Worm (Caenorhabditis elegans) whole organism, young adult: ENCODE data around the gene npr-34.

Source experiments
- D2030.7 ChIP-seq: fragments of 200-800 bp; sonication (Bioruptor generic); IDR thresholded peaks from 2 replicates; pipeline ENCODE4 v1.3.6; 2022; ENCODE audit warnings: missing genetic modification reagents, missing genetic modification characterization, missing compliant biosample characterization
- F10E7.11 ChIP-seq: sonication (generic microtip); optimal IDR thresholded peaks from 2 replicates; lab custom pipeline; 2017; ENCODE audit warnings: mild to moderate bottlenecking, missing genetic modification characterization, moderate library complexity, missing compliant biosample characterization
- F33H1.4 ChIP-seq: fragments of 200-800 bp; sonication (Bioruptor generic); IDR thresholded peaks from 2 replicates; pipeline ENCODE4 v1.3.6; 2022; ENCODE audit warnings: missing genetic modification reagents, missing genetic modification characterization, missing compliant biosample characterization
- F52B5.7 ChIP-seq: sonication (generic microtip); optimal IDR thresholded peaks from 2 replicates; lab custom pipeline; 2016; ENCODE audit warnings: mild to moderate bottlenecking, missing genetic modification characterization, missing compliant biosample characterization
- Y56A3A.18 ChIP-seq: fragments of 200-800 bp; sonication (Bioruptor generic); IDR thresholded peaks from 2 replicates; pipeline ENCODE4 v1.3.6; 2022; ENCODE audit warnings: missing genetic modification reagents, missing genetic modification characterization, missing compliant biosample characterization
- Y95B8A.8 ChIP-seq: fragments of 200-800 bp; sonication (Bioruptor generic); IDR thresholded peaks from 2 replicates; pipeline ENCODE4 v1.3.6; 2022; ENCODE audit warnings: missing genetic modification reagents, missing genetic modification characterization, missing compliant biosample characterization
- ZK185.1 ChIP-seq: sonication (generic microtip); optimal IDR thresholded peaks from 2 replicates; lab custom pipeline; 2016; ENCODE audit warnings: mild to moderate bottlenecking, missing genetic modification characterization, missing compliant biosample characterization; ENCODE audit not compliant: poor library complexity, severe bottlenecking
- aptf-2 ChIP-seq: fragments of 200-800 bp; sonication (Bioruptor generic); conservative IDR thresholded peaks from 2 replicates; pipeline ENCODE4 v1.3.6; 2022; ENCODE audit warnings: missing genetic modification reagents, missing genetic modification characterization, missing compliant biosample characterization
- cebp-1 ChIP-seq, 2 experiments: fragments of 200-800 bp in 1 of 2; sonication (Bioruptor generic) in 1 of 2; sonication (generic microtip) in 1 of 2; IDR thresholded peaks in 1 of 2; optimal IDR thresholded peaks in 1 of 2; 2 replicates each; pipeline versions ENCODE4 v1.3.6 to Lab custom; 2017 to 2022; ENCODE audit warnings: missing compliant biosample characterization in 2 of 2, missing genetic modification characterization in 2 of 2, mild to moderate bottlenecking in 1 of 2, missing genetic modification reagents in 1 of 2, moderate library complexity in 1 of 2
- ceh-91 ChIP-seq: fragments of 200-800 bp; sonication (Bioruptor generic); IDR thresholded peaks from 2 replicates; pipeline ENCODE4 v1.3.6; 2022; ENCODE audit warnings: missing genetic modification reagents, missing genetic modification characterization, missing compliant biosample characterization
- chd-7 ChIP-seq: sonication (generic microtip); optimal IDR thresholded peaks from 2 replicates; lab custom pipeline; 2016; ENCODE audit warnings: mild to moderate bottlenecking, missing genetic modification characterization, moderate library complexity, missing compliant biosample characterization
- die-1 ChIP-seq: sonication (generic microtip); optimal IDR thresholded peaks from 2 replicates; lab custom pipeline; 2016; ENCODE audit warnings: missing genotype, mild to moderate bottlenecking, missing genetic modification characterization, missing compliant biosample characterization
- dpl-1 ChIP-seq: fragments of 150-350 bp; optimal IDR thresholded peaks from 2 replicates; lab custom pipeline; 2014; ENCODE audit warnings: missing biosample characterization, missing genetic modification reagents, missing genetic modification characterization
- efl-1 ChIP-seq: fragments of 150-350 bp; optimal IDR thresholded peaks from 2 replicates; lab custom pipeline; 2014; ENCODE audit warnings: missing biosample characterization, missing genetic modification reagents, missing genetic modification characterization
- egrh-3 ChIP-seq: fragments of 200-800 bp; sonication (Bioruptor generic); IDR thresholded peaks from 2 replicates; pipeline ENCODE4 v1.3.6; 2022; ENCODE audit warnings: missing genetic modification reagents, missing genetic modification characterization, missing compliant biosample characterization
- hlh-26 ChIP-seq: fragments of 200-800 bp; sonication (Bioruptor generic); conservative IDR thresholded peaks from 2 replicates; pipeline ENCODE4 v1.3.6; 2022; ENCODE audit warnings: missing genetic modification reagents, missing genetic modification characterization, missing compliant biosample characterization
- hsf-1 ChIP-seq: fragments of 200-800 bp; sonication (Bioruptor generic); IDR thresholded peaks from 2 replicates; pipeline ENCODE4 v1.3.6; 2022; ENCODE audit warnings: missing genetic modification reagents, missing genetic modification characterization, missing compliant biosample characterization
- let-607 ChIP-seq, 2 experiments: fragments of 200-800 bp in 1 of 2; sonication (Bioruptor generic) in 1 of 2; sonication (generic microtip) in 1 of 2; optimal IDR thresholded peaks; 2 replicates each; lab custom pipeline; 2016 to 2018; ENCODE audit warnings: mild to moderate bottlenecking in 2 of 2, missing compliant biosample characterization in 2 of 2, missing genetic modification characterization in 2 of 2, moderate library complexity in 2 of 2, missing genotype in 1 of 2
- lin-54 ChIP-seq: fragments of 200-800 bp; sonication (Bioruptor generic); optimal IDR thresholded peaks from 2 replicates; lab custom pipeline; 2018; ENCODE audit warnings: mild to moderate bottlenecking, missing genetic modification characterization, missing compliant biosample characterization
- lsl-1 ChIP-seq: fragments of 200-800 bp; sonication (Bioruptor generic); optimal IDR thresholded peaks from 2 replicates; lab custom pipeline; 2018; ENCODE audit warnings: mild to moderate bottlenecking, missing genetic modification characterization, moderate library complexity, missing compliant biosample characterization
- madf-6 ChIP-seq: fragments of 200-800 bp; sonication (Bioruptor generic); IDR thresholded peaks from 2 replicates; pipeline ENCODE4 v1.3.6; 2022; ENCODE audit warnings: missing genetic modification reagents, missing genetic modification characterization, missing compliant biosample characterization
- madf-8 ChIP-seq: fragments of 200-800 bp; sonication (Bioruptor generic); conservative IDR thresholded peaks from 2 replicates; pipeline ENCODE4 v1.3.6; 2022; ENCODE audit warnings: missing genetic modification reagents, missing genetic modification characterization, missing compliant biosample characterization
- mcd-1 ChIP-seq: fragments of 200-800 bp; sonication (Bioruptor generic); IDR thresholded peaks from 2 replicates; pipeline ENCODE4 v1.3.6; 2022; ENCODE audit warnings: missing genetic modification reagents, missing genetic modification characterization, missing compliant biosample characterization
- nfyb-1 ChIP-seq: fragments of 200-800 bp; sonication (Bioruptor generic); IDR thresholded peaks from 2 replicates; pipeline ENCODE4 v1.3.6; 2022; ENCODE audit warnings: missing genetic modification reagents, missing genetic modification characterization, missing compliant biosample characterization
- nhr-179 ChIP-seq: sonication (generic microtip); optimal IDR thresholded peaks from 2 replicates; lab custom pipeline; 2016; ENCODE audit warnings: mild to moderate bottlenecking, missing genetic modification characterization, missing compliant biosample characterization
- snpc-1.1 ChIP-seq: sonication (generic microtip); optimal IDR thresholded peaks from 2 replicates; lab custom pipeline; 2017; ENCODE audit warnings: missing genetic modification characterization, mild to moderate bottlenecking, missing compliant biosample characterization, antibody characterized with exemption, moderate library complexity, missing genotype, missing genetic modification reagents; ENCODE audit not compliant: insufficient read depth
- snpc-3.4 ChIP-seq: sonication (generic microtip); optimal IDR thresholded peaks from 2 replicates; lab custom pipeline; 2017; ENCODE audit warnings: missing genetic modification characterization, mild to moderate bottlenecking, missing compliant biosample characterization, antibody characterized with exemption, moderate library complexity, missing genotype, missing genetic modification reagents
- sptf-2 ChIP-seq: fragments of 200-800 bp; sonication (Bioruptor generic); optimal IDR thresholded peaks from 2 replicates; lab custom pipeline; 2018; ENCODE audit warnings: mild to moderate bottlenecking, missing genetic modification characterization, missing compliant biosample characterization
- tbx-9 ChIP-seq: sonication (generic microtip); optimal IDR thresholded peaks from 2 replicates; lab custom pipeline; 2016; ENCODE audit warnings: borderline replicate concordance, missing genetic modification characterization, inconsistent platforms, missing compliant biosample characterization
- tlf-1 ChIP-seq: fragments of 200-800 bp; sonication (Bioruptor generic); optimal IDR thresholded peaks from 2 replicates; lab custom pipeline; 2018; ENCODE audit warnings: mild to moderate bottlenecking, missing genetic modification characterization, missing compliant biosample characterization
- unc-130 ChIP-seq: sonication (generic microtip); optimal IDR thresholded peaks from 2 replicates; lab custom pipeline; 2016; ENCODE audit warnings: missing genetic modification reagents, missing genetic modification characterization, missing compliant biosample characterization
- xnd-1 ChIP-seq: sonication (generic microtip); optimal IDR thresholded peaks from 2 replicates; lab custom pipeline; 2016; ENCODE audit warnings: missing genotype, missing genetic modification reagents, missing genetic modification characterization, missing compliant biosample characterization
- zfh-2 ChIP-seq: fragments of 200-800 bp; sonication (Bioruptor generic); conservative IDR thresholded peaks from 2 replicates; pipeline ENCODE4 v1.3.6; 2022; ENCODE audit warnings: missing genetic modification reagents, missing genetic modification characterization, missing compliant biosample characterization
- ztf-22 ChIP-seq: fragments of 200-800 bp; sonication (Bioruptor generic); optimal IDR thresholded peaks from 2 replicates; lab custom pipeline; 2018; ENCODE audit warnings: mild to moderate bottlenecking, missing genetic modification characterization, moderate library complexity, missing compliant biosample characterization
- ztf-26 ChIP-seq: sonication (generic microtip); optimal IDR thresholded peaks from 2 replicates; lab custom pipeline; 2017; ENCODE audit warnings: missing genetic modification characterization, missing compliant biosample characterization

npr-34 gene

DNA sequence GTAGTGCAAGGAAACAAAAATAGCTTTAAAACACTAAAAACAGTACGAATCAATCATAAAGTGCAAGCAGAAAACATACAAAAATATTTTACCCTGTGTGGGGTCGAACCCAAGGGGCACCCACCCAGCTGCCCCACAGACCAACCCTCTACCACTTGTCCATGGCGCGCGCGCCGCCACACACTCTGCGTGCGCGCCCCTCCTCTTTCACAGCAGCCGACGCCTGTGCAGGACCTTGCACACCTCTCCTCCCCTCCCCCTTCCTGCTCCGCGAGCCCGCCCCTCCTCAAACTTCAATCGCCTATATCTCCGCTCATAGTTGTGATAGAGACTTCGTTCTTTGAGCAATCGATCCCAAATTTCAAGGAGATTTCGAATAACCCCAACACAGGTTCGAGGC is 23.5 kb upstream of the npr-34 start (continued):
- TF ChIP-seq Y95B8A.8: peak; percentile 67; the same call in 1 of the 2 replicates

DNA sequence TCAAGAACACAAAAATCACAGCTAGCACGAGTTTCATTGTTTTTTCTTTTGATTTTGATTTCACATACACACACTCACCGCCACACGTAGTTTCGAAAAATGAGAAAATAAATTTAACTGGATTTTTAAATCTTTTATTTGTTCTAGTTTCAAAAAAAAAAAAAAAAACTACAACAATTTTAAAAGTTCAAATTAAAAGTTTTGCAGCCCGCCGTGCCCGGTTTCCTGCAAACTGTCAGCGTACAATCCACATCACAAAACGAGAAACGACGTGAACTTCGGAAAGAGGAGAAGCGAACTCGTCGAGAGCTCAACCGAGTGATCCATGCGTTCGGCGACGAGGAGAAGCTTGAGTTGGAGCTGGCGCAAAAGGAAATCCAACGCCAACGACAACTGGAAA is 18.7 kb upstream of the npr-34 start, which contains the start of gene Y54E2A.5:
Gene Y54E2A.5 (minus strand): TSS at position 101 of the 400 bp plus-strand sequence.
- TF ChIP-seq ceh-91 (GFP tag; lab: Robert Waterston, UW) (no peak), madf-8 (no peak)

DNA sequence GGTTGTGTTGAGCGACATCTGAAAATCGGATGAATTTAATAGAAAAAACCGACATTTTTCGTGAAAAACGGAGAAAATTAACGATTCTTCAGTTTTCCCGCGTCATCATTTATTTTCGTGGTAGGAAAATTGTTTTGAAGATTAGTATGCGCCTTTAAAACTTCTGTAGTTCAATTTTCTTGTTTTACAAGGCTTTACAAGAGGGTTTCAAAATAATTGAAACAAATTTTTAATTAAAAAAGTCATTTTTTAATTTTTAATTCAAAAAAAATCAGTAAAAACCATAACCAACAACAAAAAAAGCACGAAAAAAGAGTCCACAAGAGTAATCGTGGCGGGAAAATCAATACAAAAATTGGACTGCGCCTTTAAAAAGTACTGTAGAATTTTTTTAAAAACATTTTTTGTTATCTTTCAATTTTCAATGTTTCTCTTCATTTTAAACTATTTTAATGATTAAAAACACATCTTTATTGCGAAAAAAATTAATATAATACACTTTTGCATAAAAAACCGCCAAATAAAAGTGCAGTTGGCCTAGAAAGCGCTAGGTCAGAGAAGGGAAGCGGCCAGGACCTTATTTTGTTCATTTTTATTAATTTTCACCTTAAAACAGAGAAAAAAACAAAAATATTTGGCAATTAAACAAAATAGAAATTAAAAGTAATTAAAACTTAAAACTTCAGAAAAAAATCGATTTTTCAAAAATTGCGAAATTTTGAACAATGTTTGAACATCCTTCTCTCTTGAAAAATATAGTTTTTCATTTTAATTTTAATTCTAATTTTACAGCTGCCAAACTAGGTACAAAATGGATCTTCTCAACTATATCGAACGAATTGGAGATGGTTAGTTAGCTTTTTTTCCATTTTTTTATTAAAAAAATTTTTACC is 15.1 kb upstream of the npr-34 start, which contains the start of the genes tac-1 and Y54E2A.4:
Gene tac-1 (minus strand): TSS at position 20 of the 893 bp plus-strand sequence.
Gene Y54E2A.4 (plus strand): TSS at position 765 of the 893 bp plus-strand sequence.
- TF ChIP-seq ceh-91 (GFP tag; lab: Robert Waterston, UW) (peak; percentile 53; the same call in 1 of the 2 replicates), D2030.7 (GFP tag; lab: Robert Waterston, UW) (peak; percentile 35; the same call in 1 of the 2 replicates), dpl-1 (GFP tag; lab: Kevin White, UChicago) (peak; percentile 21), lin-54 (GFP tag; lab: Kevin White, UChicago) (peak; percentile 6), tlf-1 (GFP tag; lab: Kevin White, UChicago) (peak; percentile 47), madf-6 (GFP tag; lab: Robert Waterston, UW) (peak; percentile 84), F33H1.4 (GFP tag; lab: Robert Waterston, UW) (peak; percentile 85), snpc-1.1 (tag; lab: Kevin White, UChicago) (peak; percentile 26), cebp-1 (GFP tag; IDR thresholded peaks at IDR 0.05; lab: Robert Waterston, UW) (no peak), cebp-1 (tag; optimal IDR thresholded peaks at IDR 0.05; lab: Kevin White, UChicago) (peak; percentile 78), efl-1 (GFP tag; lab: Kevin White, UChicago) (peak; percentile 74), ztf-26 (tag; lab: Kevin White, UChicago) (no peak), lsl-1 (GFP tag; lab: Kevin White, UChicago) (peak; percentile 94), mcd-1 (no peak), Y56A3A.18 (GFP tag; lab: Robert Waterston, UW) (no peak), madf-8 (peak; percentile 66), xnd-1 (tag; lab: Kevin White, UChicago) (peak; percentile 86)

DNA sequence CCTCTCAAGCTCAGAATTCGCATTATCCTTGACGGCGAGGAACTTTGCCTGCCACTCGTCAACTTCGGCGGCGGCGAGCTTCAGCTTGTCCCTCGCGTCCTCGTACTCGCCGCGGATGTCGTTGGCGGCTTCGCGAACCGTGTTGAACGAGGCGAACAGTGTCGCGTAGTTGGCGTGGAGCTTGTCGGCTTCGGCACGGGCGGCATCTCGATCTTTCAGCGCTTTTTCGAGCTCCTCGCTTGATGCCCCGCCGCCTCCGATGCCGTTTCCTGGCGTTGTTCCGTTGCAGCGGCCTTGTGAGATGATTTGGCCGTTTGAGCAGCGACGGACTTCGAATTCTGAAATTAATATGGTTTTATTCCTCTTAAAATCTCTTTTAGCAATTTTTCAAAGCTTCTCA is 14.2 kb upstream of the npr-34 start:
- TF ChIP-seq zfh-2 (peak; percentile 89), hlh-26 (GFP tag; lab: Robert Waterston, UW) (no peak), ztf-22 (no peak), die-1 (tag; lab: Kevin White, UChicago) (no peak), nfyb-1 (GFP tag; lab: Robert Waterston, UW) (no peak), egrh-3 (GFP tag; lab: Robert Waterston, UW) (peak; percentile 79; the same call in 1 of the 2 replicates)
- TF ChIP-seq, all 124 proteins: peak for 2

DNA sequence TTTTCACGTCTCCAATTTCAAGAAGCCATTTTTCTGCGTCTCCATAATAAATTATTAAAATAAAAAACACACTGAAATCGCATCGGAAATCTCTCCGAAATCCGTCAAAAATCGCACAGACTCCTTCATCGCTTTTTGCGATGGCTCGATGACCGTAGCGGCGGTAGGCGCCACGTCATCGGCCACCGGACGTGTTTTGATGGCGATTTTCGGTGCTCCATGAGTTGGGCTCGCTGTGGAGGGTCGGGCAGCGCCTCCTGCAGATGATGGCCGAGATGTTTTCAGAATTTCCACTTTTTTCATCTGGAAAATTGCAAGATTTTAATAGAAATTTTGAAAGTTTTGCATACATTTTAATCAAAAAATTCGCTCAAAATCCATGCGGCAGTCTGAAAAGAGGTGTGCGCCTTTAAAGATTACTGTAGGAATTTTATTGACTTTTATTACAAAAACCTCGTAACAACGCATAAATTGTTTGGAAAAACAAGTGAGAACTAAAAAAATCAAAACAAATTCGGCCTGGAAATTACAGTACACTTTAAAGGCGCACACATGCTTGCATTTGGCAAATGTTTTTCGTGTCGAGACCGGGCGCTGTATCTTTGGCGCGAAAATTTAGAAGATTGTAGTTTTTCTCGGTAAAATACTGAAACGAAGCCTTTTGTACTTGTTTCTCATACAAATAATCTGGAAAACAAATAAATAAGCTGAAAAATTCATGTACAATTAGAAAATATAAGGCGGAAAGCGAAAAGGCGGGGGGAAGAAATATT is 13.3 kb upstream of the npr-34 start, which contains the start of gene smg-9:
Gene smg-9 (minus strand): TSS at position 663 of the 773 bp plus-strand sequence.
- no peak for TF ChIP-seq unc-130 (GFP tag; lab: Kevin White, UChicago)
- TF ChIP-seq Y95B8A.8: no peak
- no peak for TF ChIP-seq mcd-1
- no peak for TF ChIP-seq chd-7 (tag; lab: Kevin White, UChicago)
- no peak for TF ChIP-seq F10E7.11
- TF ChIP-seq madf-6 (GFP tag; lab: Robert Waterston, UW): peak; percentile 79
- no peak for TF ChIP-seq aptf-2
- TF ChIP-seq hsf-1: peak; percentile 32; the same call in 1 of the 2 replicates
- TF ChIP-seq hlh-26 (GFP tag; lab: Robert Waterston, UW): no peak
- TF ChIP-seq D2030.7 (GFP tag; lab: Robert Waterston, UW): 0 out of 2 replicates have a peak, but pooled peaks have one; percentile 32
- TF ChIP-seq sptf-2 (GFP tag; lab: Kevin White, UChicago): no peak
- peak; percentile 56; the same call in 1 of the 2 replicates for TF ChIP-seq zfh-2
- no peak for TF ChIP-seq let-607 (tag; optimal IDR thresholded peaks at IDR 0.05; lab: Kevin White, UChicago)
- no peak for TF ChIP-seq F52B5.7
- TF ChIP-seq nhr-179 (tag; lab: Kevin White, UChicago): no peak
- TF ChIP-seq ZK185.1 (tag; lab: Kevin White, UChicago): no peak
- TF ChIP-seq tbx-9: no peak
- TF ChIP-seq snpc-3.4 (tag; lab: Kevin White, UChicago): no peak
